Fruit fly (Drosophila melanogaster) S2 (cell line): Measurements from ENCODE around the gene Zip99C.

ENCODE experiments used
- CG8478 ChIP-seq: fragments of >200 bp; optimal IDR thresholded peaks from 2 replicates; lab custom pipeline; 2018
- CTCF ChIP-seq, 2 experiments: fragments of >200 bp; optimal IDR thresholded peaks; 2 replicates each; lab custom pipeline; 2018

DNA sequence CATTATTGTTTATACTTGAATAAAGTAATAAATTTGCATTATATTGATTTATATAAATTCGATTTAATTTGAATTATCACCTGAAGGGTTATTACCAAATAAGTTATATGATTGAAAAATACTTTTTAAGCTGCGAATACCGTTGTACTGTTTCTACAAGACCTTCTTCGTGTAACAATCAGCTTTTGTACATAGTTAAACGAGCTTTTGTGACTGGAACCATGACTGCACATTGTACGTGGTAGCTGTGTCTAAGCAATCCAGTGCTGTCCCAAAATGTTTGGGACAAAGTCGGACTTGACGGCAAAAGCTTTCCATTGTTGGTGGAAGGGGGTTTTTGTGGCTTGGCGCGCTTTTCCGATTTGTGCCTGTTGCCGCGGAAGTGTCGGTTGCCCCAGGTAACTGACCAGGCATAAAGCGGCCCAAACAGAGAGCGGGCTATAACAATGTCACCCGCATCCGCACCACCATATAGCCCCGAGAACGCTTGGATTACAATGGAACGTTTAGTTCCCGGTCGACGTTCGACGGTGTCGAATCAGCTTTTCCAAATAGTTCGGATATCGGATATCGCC lies 39.0 kb upstream of the Zip99C start, which contains the start of gene CG31036:
- TF ChIP-seq CG8478 (lab: Kevin White, UChicago) (no peak), CTCF (optimal IDR thresholded peaks at IDR 0.05; lab: Kevin White, UChicago) (no peak)
